Fruit fly (Drosophila melanogaster) whole organism, prepupa: ENCODE measurements around the gene Kul.

Experiments used
- CG10631 ChIP-seq: fragments of 200-800 bp; sonication (Bioruptor generic); optimal IDR thresholded peaks from 2 replicates; lab custom pipeline; 2016; ENCODE audit warnings: missing biosample characterization, missing genetic modification characterization
- CG10669 ChIP-seq: fragments of 200-800 bp; sonication (Bioruptor generic); optimal IDR thresholded peaks from 3 replicates; lab custom pipeline; 2018; ENCODE audit warnings: missing biosample characterization, mild to moderate bottlenecking, missing genetic modification characterization, moderate library complexity
- CG11762 ChIP-seq: fragments of 200-800 bp; sonication (Bioruptor generic); optimal IDR thresholded peaks from 3 replicates; lab custom pipeline; 2016; ENCODE audit warnings: missing biosample characterization, missing genetic modification characterization; ENCODE audit not compliant: insufficient read depth
- CG11902 ChIP-seq: fragments of 200-800 bp; sonication (Bioruptor generic); optimal IDR thresholded peaks from 3 replicates; lab custom pipeline; 2016; ENCODE audit warnings: missing biosample characterization, missing genetic modification characterization
- CG15336 ChIP-seq: fragments of 200-800 bp; sonication (Bioruptor generic); IDR thresholded peaks from 2 replicates; pipeline ENCODE4 v1.3.6; 2022; ENCODE audit warnings: missing biosample characterization, missing genetic modification characterization
- CG1621 ChIP-seq: fragments of 200-800 bp; sonication (Bioruptor generic); optimal IDR thresholded peaks from 3 replicates; lab custom pipeline; 2018; ENCODE audit warnings: missing biosample characterization, mild to moderate bottlenecking, missing genetic modification characterization
- CG32006 ChIP-seq: fragments of 200-800 bp; sonication (Bioruptor generic); optimal IDR thresholded peaks from 3 replicates; lab custom pipeline; 2017; ENCODE audit warnings: missing biosample characterization, mild to moderate bottlenecking, missing genetic modification characterization
- CG34406 ChIP-seq: fragments of 200-800 bp; sonication (Bioruptor generic); optimal IDR thresholded peaks from 3 replicates; lab custom pipeline; 2016; ENCODE audit warnings: missing biosample characterization, missing genetic modification characterization
- CG3919 ChIP-seq: fragments of 200-800 bp; sonication (Bioruptor generic); optimal IDR thresholded peaks from 3 replicates; lab custom pipeline; 2016; ENCODE audit warnings: missing biosample characterization, missing genetic modification characterization
- CG4318 ChIP-seq: fragments of 200-800 bp; sonication (Bioruptor generic); optimal IDR thresholded peaks from 3 replicates; lab custom pipeline; 2017; ENCODE audit warnings: missing biosample characterization, mild to moderate bottlenecking, missing genetic modification characterization
- CG6163 ChIP-seq: fragments of 200-800 bp; sonication (Bioruptor generic); IDR thresholded peaks from 3 replicates; pipeline ENCODE4 v1.3.6; 2022; ENCODE audit warnings: missing biosample characterization, missing genetic modification characterization
- CG6792 ChIP-seq: fragments of 200-800 bp; sonication (Bioruptor generic); optimal IDR thresholded peaks from 3 replicates; lab custom pipeline; 2016; ENCODE audit warnings: missing biosample characterization, missing genetic modification characterization
- CG6808 ChIP-seq: fragments of 200-800 bp; sonication (Bioruptor generic); optimal IDR thresholded peaks from 3 replicates; lab custom pipeline; 2017; ENCODE audit warnings: missing biosample characterization, missing genetic modification characterization, mild to moderate bottlenecking, moderate library complexity, missing genetic modification reagents
- CG6854 ChIP-seq: fragments of 200-800 bp; sonication (Bioruptor generic); optimal IDR thresholded peaks from 2 replicates; lab custom pipeline; 2017; ENCODE audit warnings: missing biosample characterization, mild to moderate bottlenecking, missing genetic modification characterization
- CG8119 ChIP-seq: fragments of 200-800 bp; sonication (Bioruptor generic); IDR thresholded peaks from 3 replicates; pipeline ENCODE4 v1.3.6; 2022; ENCODE audit warnings: missing biosample characterization, missing genetic modification characterization
- CG8319 ChIP-seq: fragments of 200-800 bp; sonication (Bioruptor generic); optimal IDR thresholded peaks from 3 replicates; lab custom pipeline; 2016; ENCODE audit warnings: missing biosample characterization, missing genetic modification characterization
- Eip75B ChIP-seq: fragments of 200-800 bp; sonication (Bioruptor generic); optimal IDR thresholded peaks from 3 replicates; lab custom pipeline; 2016; ENCODE audit warnings: missing biosample characterization, missing genetic modification characterization
- Eip78C ChIP-seq: fragments of 200-800 bp; sonication (Bioruptor generic); peaks from one replicate; lab custom pipeline; 2016; ENCODE audit warnings: missing biosample characterization, missing genetic modification characterization
- Ets21C ChIP-seq: fragments of 200-800 bp; sonication (Bioruptor generic); optimal IDR thresholded peaks from 3 replicates; lab custom pipeline; 2016; ENCODE audit warnings: missing biosample characterization, missing genetic modification characterization
- Ets96B ChIP-seq: fragments of 200-800 bp; optimal IDR thresholded peaks from 2 replicates; lab custom pipeline; 2019; ENCODE audit warnings: missing biosample characterization, mild to moderate bottlenecking, missing genetic modification characterization, moderate library complexity
- Gug ChIP-seq: fragments of 200-800 bp; sonication (Bioruptor generic); IDR thresholded peaks from 2 replicates; pipeline ENCODE4 v1.3.6; 2022; ENCODE audit warnings: missing biosample characterization, missing genetic modification characterization
- Hr39 ChIP-seq: fragments of 200-800 bp; sonication (Bioruptor generic); optimal IDR thresholded peaks from 2 replicates; lab custom pipeline; 2016; ENCODE audit warnings: missing biosample characterization, missing genetic modification characterization
- Hr4 ChIP-seq: fragments of 200-800 bp; sonication (Bioruptor generic); optimal IDR thresholded peaks from 3 replicates; lab custom pipeline; 2016; ENCODE audit warnings: missing biosample characterization, missing genetic modification characterization
- Lpt ChIP-seq: fragments of 200-800 bp; sonication (Bioruptor generic); optimal IDR thresholded peaks from 3 replicates; lab custom pipeline; 2016; ENCODE audit warnings: missing biosample characterization, missing genetic modification characterization
- Met ChIP-seq: fragments of 200-800 bp; sonication (Bioruptor generic); optimal IDR thresholded peaks from 3 replicates; lab custom pipeline; 2016; ENCODE audit warnings: missing biosample characterization, missing genetic modification characterization
- OdsH ChIP-seq: fragments of 200-800 bp; sonication (Bioruptor generic); optimal IDR thresholded peaks from 3 replicates; lab custom pipeline; 2016; ENCODE audit warnings: missing biosample characterization, missing genetic modification characterization
- Smox ChIP-seq: fragments of 200-800 bp; sonication (Bioruptor generic); optimal IDR thresholded peaks from 3 replicates; lab custom pipeline; 2016; ENCODE audit warnings: missing biosample characterization, missing genetic modification characterization
- Sox14 ChIP-seq: fragments of 200-800 bp; sonication (Bioruptor generic); optimal IDR thresholded peaks from 3 replicates; lab custom pipeline; 2016; ENCODE audit warnings: missing biosample characterization, missing genetic modification characterization
- Sox15 ChIP-seq: fragments of 200-800 bp; sonication (Bioruptor generic); optimal IDR thresholded peaks from 3 replicates; lab custom pipeline; 2016; ENCODE audit warnings: missing biosample characterization, missing genetic modification characterization
- cyc ChIP-seq: fragments of 200-800 bp; sonication (Bioruptor generic); optimal IDR thresholded peaks from 3 replicates; lab custom pipeline; 2016; ENCODE audit warnings: missing biosample characterization, missing genetic modification characterization
- dac ChIP-seq: fragments of 200-800 bp; sonication (Bioruptor generic); optimal IDR thresholded peaks from 2 replicates; lab custom pipeline; 2017; ENCODE audit warnings: missing biosample characterization, mild to moderate bottlenecking, missing genetic modification characterization
- dsx ChIP-seq: fragments of 200-800 bp; optimal IDR thresholded peaks from 3 replicates; lab custom pipeline; 2019; ENCODE audit warnings: missing biosample characterization, mild to moderate bottlenecking, missing genetic modification characterization, moderate library complexity; ENCODE audit not compliant: poor library complexity, severe bottlenecking
- eg ChIP-seq: fragments of 200-800 bp; sonication (Bioruptor generic); IDR thresholded peaks from 3 replicates; pipeline ENCODE4 v1.3.6; 2022; ENCODE audit warnings: missing biosample characterization, missing genetic modification characterization
- esn ChIP-seq: fragments of 200-800 bp; sonication (Bioruptor generic); optimal IDR thresholded peaks from 2 replicates; lab custom pipeline; 2016; ENCODE audit warnings: missing biosample characterization, mild to moderate bottlenecking, missing genetic modification characterization, moderate library complexity
- fd59A ChIP-seq: fragments of 200-800 bp; sonication (Bioruptor generic); optimal IDR thresholded peaks from 2 replicates; lab custom pipeline; 2017; ENCODE audit warnings: missing biosample characterization, mild to moderate bottlenecking, missing genetic modification characterization, missing genetic modification reagents
- fkh ChIP-seq: fragments of 200-800 bp; sonication (Bioruptor generic); optimal IDR thresholded peaks from 3 replicates; lab custom pipeline; 2017; ENCODE audit warnings: missing biosample characterization, mild to moderate bottlenecking, missing genetic modification characterization, moderate library complexity
- salr ChIP-seq, 2 experiments: fragments of 200-800 bp; sonication (Bioruptor generic); optimal IDR thresholded peaks; 3 replicates each; lab custom pipeline; 2016 to 2018; ENCODE audit warnings: missing biosample characterization in 2 of 2, missing genetic modification characterization in 2 of 2, mild to moderate bottlenecking in 1 of 2
- spab ChIP-seq: fragments of 200-800 bp; sonication (Bioruptor generic); optimal IDR thresholded peaks from 2 replicates; lab custom pipeline; 2017; ENCODE audit warnings: missing biosample characterization, mild to moderate bottlenecking, missing genetic modification characterization, missing genetic modification reagents
- ss ChIP-seq, 2 experiments: fragments of 200-800 bp; sonication (Bioruptor generic); optimal IDR thresholded peaks; 2 replicates in 1 of 2; 3 replicates in 1 of 2; lab custom pipeline; 2017 to 2018; ENCODE audit warnings: mild to moderate bottlenecking in 2 of 2, missing biosample characterization in 2 of 2, missing genetic modification characterization in 2 of 2, moderate library complexity in 1 of 2
- svp ChIP-seq: fragments of 200-800 bp; sonication (Bioruptor generic); peaks from one replicate; lab custom pipeline; 2016; ENCODE audit warnings: missing biosample characterization, missing genetic modification characterization
- topi ChIP-seq: fragments of 200-800 bp; sonication (Bioruptor generic); optimal IDR thresholded peaks from 3 replicates; lab custom pipeline; 2016; ENCODE audit warnings: missing biosample characterization, missing genetic modification characterization
- vri ChIP-seq: fragments of 200-800 bp; sonication (Bioruptor generic); optimal IDR thresholded peaks from 3 replicates; lab custom pipeline; 2016; ENCODE audit warnings: missing biosample characterization, mild to moderate bottlenecking, missing genetic modification characterization

The Kul gene

DNA sequence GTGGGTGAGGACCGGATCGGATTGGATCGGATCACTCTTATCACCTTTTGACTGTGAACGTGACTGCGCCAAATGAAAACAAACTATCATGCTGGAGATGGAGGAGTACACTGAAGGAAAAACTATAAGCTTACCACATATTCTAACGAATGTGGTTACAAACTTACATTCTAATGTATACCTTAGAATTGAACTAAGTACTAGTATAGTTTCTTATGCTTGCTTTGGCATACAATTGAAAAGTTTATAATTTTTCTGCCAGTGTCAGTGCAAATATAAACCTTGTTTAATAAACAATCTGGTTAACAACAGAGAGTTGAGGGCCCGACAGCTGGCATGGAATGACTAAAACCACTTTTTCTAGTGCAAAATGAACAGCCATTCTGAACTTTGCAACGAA is 8.1 kb upstream of the Kul start (continued):
- TF ChIP-seq vri (GFP tag; lab: Kevin White, UChicago) (no peak), CG11902 (GFP tag; lab: Kevin White, UChicago) (no peak)

DNA sequence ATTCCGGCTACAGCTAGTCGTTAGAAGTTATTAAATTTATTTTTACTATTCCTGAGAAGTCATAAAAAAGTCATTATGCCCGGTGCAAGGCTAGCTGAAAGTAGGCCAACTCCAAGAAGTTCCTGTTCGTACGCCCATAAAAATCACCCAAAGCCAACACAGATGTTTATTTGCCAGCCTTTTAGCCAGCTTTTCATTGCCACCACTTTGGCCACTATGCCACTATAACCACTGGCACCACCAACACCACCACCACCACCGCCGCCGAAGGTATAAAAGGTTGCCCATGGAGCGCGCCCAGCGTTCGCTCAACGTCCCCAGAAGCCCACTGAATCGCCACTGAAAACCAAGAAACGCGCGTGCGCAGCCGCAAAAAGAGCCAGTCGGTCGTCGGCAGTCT is 7.3 kb upstream of the Kul start, which contains the start of gene CG15506:
Gene CG15506 (plus strand): TSS at position 301 of the 400 bp plus-strand sequence.
- 0 out of 2 replicates have a peak, but pooled peaks have one; percentile 7 for TF ChIP-seq CG15336 (GFP tag; lab: Robert Waterston, UW)
- TF ChIP-seq spab (GFP tag; lab: Kevin White, UChicago), result no peak
- TF ChIP-seq Eip75B (GFP tag; lab: Kevin White, UChicago), result no peak
- peak in 1 of 2 experiments; percentile 33 for TF ChIP-seq ss (GFP tag; optimal IDR thresholded peaks at IDR 0.05; lab: Kevin White, UChicago)
- 0 out of 3 replicates have a peak, but pooled peaks have one; percentile 11 for TF ChIP-seq CG6163
- no peak for TF ChIP-seq fkh
- TF ChIP-seq CG8119, result 0 out of 3 replicates have a peak, but pooled peaks have one; percentile 25
- TF ChIP-seq eg, result 0 out of 3 replicates have a peak, but pooled peaks have one; percentile 36
- no peak for TF ChIP-seq OdsH (GFP tag; lab: Kevin White, UChicago)
- TF ChIP-seq CG8319 (GFP tag; lab: Kevin White, UChicago), result no peak

DNA sequence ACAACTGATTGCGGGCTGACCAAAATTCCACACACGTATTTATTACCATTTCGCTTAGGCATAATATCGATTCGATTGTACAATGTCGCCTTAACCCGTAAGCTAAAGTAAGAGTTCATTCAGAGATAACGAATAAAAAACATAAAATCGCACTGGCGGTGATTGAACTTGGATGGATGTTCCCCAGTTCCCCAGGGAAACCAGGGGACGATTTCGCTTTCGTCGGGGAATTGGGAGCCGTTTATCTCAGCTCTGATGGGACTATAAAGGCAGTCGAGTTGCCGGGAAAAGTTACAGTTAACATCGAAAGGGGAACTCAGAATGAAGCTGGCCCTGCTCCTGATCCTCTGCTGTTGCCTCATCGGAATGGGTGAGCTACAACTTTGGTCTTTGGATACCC is 3.4 kb upstream of the Kul start, which contains the start of gene CG34296:
Gene CG34296 (plus strand): TSS at position 301 of the 400 bp plus-strand sequence.
- TF ChIP-seq Sox15 (GFP tag; lab: Kevin White, UChicago), result no peak
- TF ChIP-seq CG10631, result no peak
- no peak for TF ChIP-seq CG11762 (GFP tag; lab: Kevin White, UChicago)
- no peak for TF ChIP-seq Eip75B (GFP tag; lab: Kevin White, UChicago)
- TF ChIP-seq CG8119, result no peak
- no peak for TF ChIP-seq CG6854 (GFP tag; lab: Kevin White, UChicago)
- no peak for TF ChIP-seq CG6792 (GFP tag; lab: Kevin White, UChicago)
- no peak for TF ChIP-seq Hr39
- no peak for TF ChIP-seq Met
- no peak for TF ChIP-seq fd59A
- TF ChIP-seq Hr4 (GFP tag; lab: Kevin White, UChicago), result no peak
- TF ChIP-seq Ets21C (GFP tag; lab: Kevin White, UChicago), result no peak
- TF ChIP-seq Sox14 (GFP tag; lab: Kevin White, UChicago), result no peak
- TF ChIP-seq CG3919, result no peak
- no peak for TF ChIP-seq CG10669
- no peak for TF ChIP-seq CG4318
- no peak for TF ChIP-seq esn (GFP tag; lab: Kevin White, UChicago)

DNA sequence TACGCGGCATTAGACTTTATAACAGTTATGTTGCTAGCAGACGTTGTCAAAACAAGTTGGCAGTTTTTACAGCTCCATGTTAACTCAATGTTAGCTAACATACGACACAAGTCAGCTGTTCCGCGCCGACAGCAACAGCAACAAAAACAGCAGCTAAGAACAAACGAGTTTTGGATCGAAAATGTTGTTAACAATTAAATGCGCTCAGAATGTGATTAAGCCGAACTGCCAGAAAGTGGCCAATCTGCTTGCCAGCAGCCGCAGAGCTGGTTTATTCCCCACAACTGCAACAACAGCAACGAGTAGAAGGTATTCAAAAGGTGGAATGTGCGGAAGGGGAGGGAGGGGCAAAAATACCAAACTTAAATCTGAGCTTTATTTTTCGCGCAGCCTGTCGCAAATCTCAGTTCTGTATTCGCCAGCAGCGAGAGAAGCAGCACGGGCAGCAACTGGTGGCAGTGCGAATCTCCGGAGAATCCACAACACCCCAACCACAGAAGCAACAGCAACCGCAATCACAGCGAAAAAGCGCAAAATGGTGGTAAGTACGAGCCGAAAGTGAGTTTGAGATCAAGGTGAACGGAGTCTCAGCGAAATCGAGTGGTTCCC is 2.5 kb upstream of the Kul start, which contains the start of gene Pcd:
Gene Pcd (plus strand): TSS at position 116 of the 609 bp plus-strand sequence.
- TF ChIP-seq fd59A (no peak), ss (GFP tag; optimal IDR thresholded peaks at IDR 0.05; lab: Kevin White, UChicago) (peak in 1 of 2 experiments; percentile 25), svp (GFP tag; lab: Kevin White, UChicago) (peak; percentile 87), CG6808 (GFP tag; lab: Kevin White, UChicago) (no peak), Smox (no peak), dsx (GFP tag; lab: Kevin White, UChicago) (peak; percentile 47), dac (GFP tag; lab: Kevin White, UChicago) (no peak), Lpt (no peak), esn (GFP tag; lab: Kevin White, UChicago) (peak; percentile 1), Ets96B (no peak), CG15336 (GFP tag; lab: Robert Waterston, UW) (0 out of 2 replicates have a peak, but pooled peaks have one; percentile 29), eg (0 out of 3 replicates have a peak, but pooled peaks have one; percentile 15), Hr4 (GFP tag; lab: Kevin White, UChicago) (no peak), CG1621 (tag; lab: Kevin White, UChicago) (peak; percentile 76), CG34406 (GFP tag; lab: Kevin White, UChicago) (no peak), CG10631 (no peak), salr (GFP tag; optimal IDR thresholded peaks at IDR 0.05; lab: Kevin White, UChicago) (no peak), CG32006 (no peak), Gug (GFP tag; lab: Robert Waterston, UW) (no peak), Met (no peak), CG6854 (GFP tag; lab: Kevin White, UChicago) (peak; percentile 67), CG8119 (no peak), CG4318 (no peak), Sox15 (GFP tag; lab: Kevin White, UChicago) (no peak), Hr39 (no peak), CG6792 (GFP tag; lab: Kevin White, UChicago) (no peak), Eip78C (GFP tag; lab: Kevin White, UChicago) (peak; percentile 45), Eip75B (GFP tag; lab: Kevin White, UChicago) (peak; percentile 2), cyc (GFP tag; lab: Kevin White, UChicago) (no peak), topi (GFP tag; lab: Kevin White, UChicago) (no peak)
- TF ChIP-seq, all 60 proteins: peak for 10
